Fruit fly (Drosophila melanogaster): ENCODE results near the gene Glt.

Glt gene

DNA sequence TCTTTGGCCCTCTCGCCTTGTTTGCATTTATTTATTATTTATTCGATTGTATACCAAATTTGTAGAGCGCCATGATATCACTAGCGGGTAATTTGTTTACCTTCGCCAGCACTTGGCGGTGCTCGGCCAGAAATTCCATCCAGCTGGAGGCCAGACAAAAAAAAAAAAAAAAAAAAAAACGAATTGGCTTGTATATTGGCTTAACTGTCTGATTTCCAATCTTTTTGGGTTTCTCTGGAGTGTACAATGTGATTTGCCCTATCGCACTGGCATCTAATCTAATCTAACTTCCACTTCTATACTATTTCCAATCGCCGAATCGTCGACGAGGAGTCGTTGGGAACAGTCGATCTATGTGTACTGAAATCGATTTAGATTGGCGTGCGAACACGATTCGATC lies 47.3 kb downstream of the Glt start:
- no peak for TF ChIP-seq CG17801 (GFP tag; optimal IDR thresholded peaks at IDR 0.05; ENCODE audit: partially characterized antibody)

DNA sequence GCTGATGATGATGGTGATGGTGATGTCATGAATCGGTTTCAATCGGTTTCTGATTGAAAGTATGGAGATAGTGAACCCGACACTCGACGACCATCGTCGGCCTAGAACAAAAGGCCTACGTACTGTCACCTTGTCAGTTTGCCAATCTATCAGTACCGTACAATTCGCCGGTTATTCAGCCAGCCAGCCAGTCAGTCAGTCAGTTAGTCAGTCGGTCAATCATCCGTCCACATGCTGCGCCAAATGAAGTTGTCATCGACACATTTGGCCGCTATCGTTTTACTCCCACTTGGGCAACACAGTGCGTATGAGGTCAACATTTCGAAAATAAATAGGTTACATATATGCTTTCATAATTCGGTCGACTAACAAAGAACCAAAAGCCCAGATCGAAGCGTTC lies 48.5 kb downstream of the Glt start:
- no peak for TF ChIP-seq CG17801 (GFP tag; optimal IDR thresholded peaks at IDR 0.05; ENCODE audit: partially characterized antibody)
